Worm (Caenorhabditis elegans): ENCODE data around the gene affl-1.

- TF ChIP-seq nhr-77 (tag; optimal IDR thresholded peaks at IDR 0.05), result no peak
- TF ChIP-seq lin-15B (tag; optimal IDR thresholded peaks at IDR 0.05), result no peak
- TF ChIP-seq elt-3 (tag; optimal IDR thresholded peaks at IDR 0.05), result no peak
- no peak for TF ChIP-seq nhr-28 (tag; optimal IDR thresholded peaks at IDR 0.05)
- TF ChIP-seq ztf-11 (tag; optimal IDR thresholded peaks at IDR 0.05), result no peak
- no peak for TF ChIP-seq mab-9 (GFP tag; IDR thresholded peaks at IDR 0.05)
- no peak for TF ChIP-seq unc-30 (tag; optimal IDR thresholded peaks at IDR 0.05)
- no peak for TF ChIP-seq lin-35 (GFP tag; optimal IDR thresholded peaks at IDR 0.05)
- TF ChIP-seq ztf-4 (tag; optimal IDR thresholded peaks at IDR 0.05), result no peak
- no peak for TF ChIP-seq ceh-82 (tag; optimal IDR thresholded peaks at IDR 0.05)
- no peak for TF ChIP-seq mdl-1 (tag; optimal IDR thresholded peaks at IDR 0.05)
- no peak for TF ChIP-seq F16B12.6 (tag; optimal IDR thresholded peaks at IDR 0.05)
- peak; percentile 60 for TF ChIP-seq swsn-7 (tag; optimal IDR thresholded peaks at IDR 0.05)
Observed at ce11 chrIII:482739-483138, 42.7 kb downstream of the affl-1 start.

All from whole organism, L1 larva.